Worm (Caenorhabditis elegans): ENCODE measurements around the gene C09G5.13.

- TF ChIP-seq mes-2 (tag; optimal IDR thresholded peaks at IDR 0.05; ENCODE audit: poor library complexity, severe bottlenecking) (no peak), ZK337.2 (GFP tag; IDR thresholded peaks at IDR 0.05) (no peak), lin-29 (GFP tag; IDR thresholded peaks at IDR 0.05) (no peak), lin-13 (GFP tag; optimal IDR thresholded peaks at IDR 0.05) (no peak), lim-7 (GFP tag; IDR thresholded peaks at IDR 0.05) (no peak), pqm-1 (tag; optimal IDR thresholded peaks at IDR 0.05) (no peak), ztf-11 (tag; optimal IDR thresholded peaks at IDR 0.05) (no peak), F37D6.2 (tag; optimal IDR thresholded peaks at IDR 0.05) (no peak), fkh-10 (GFP tag; optimal IDR thresholded peaks at IDR 0.05) (no peak), nhr-6 (tag; optimal IDR thresholded peaks at IDR 0.05) (no peak), R02D3.7 (tag; optimal IDR thresholded peaks at IDR 0.05) (no peak), nhr-48 (tag; optimal IDR thresholded peaks at IDR 0.05) (no peak), skn-1 (tag; optimal IDR thresholded peaks at IDR 0.05) (no peak), aly-2 (tag; optimal IDR thresholded peaks at IDR 0.05) (no peak)
These were observed 10.3 kb upstream of the C09G5.13 start, which contains the start of gene col-80 for ce11 chrII:10706901-10707300.

Measured in whole organism, L4 larva.